Fruit fly (Drosophila melanogaster) whole organism, prepupa: Measurements from ENCODE around the gene CG2983.

Source experiments
- Blimp-1 ChIP-seq: fragments of 200-800 bp; sonication (Bioruptor generic); optimal IDR thresholded peaks from 3 replicates; lab custom pipeline; 2017; ENCODE audit warnings: missing biosample characterization, missing genetic modification characterization, mild to moderate bottlenecking, moderate library complexity, missing genetic modification reagents
- CG10669 ChIP-seq: fragments of 200-800 bp; sonication (Bioruptor generic); optimal IDR thresholded peaks from 3 replicates; lab custom pipeline; 2018; ENCODE audit warnings: missing biosample characterization, mild to moderate bottlenecking, missing genetic modification characterization, moderate library complexity
- CG11294 ChIP-seq: fragments of 200-800 bp; sonication (Bioruptor generic); IDR thresholded peaks from 2 replicates; pipeline ENCODE4 v1.3.6; 2022; ENCODE audit warnings: missing biosample characterization, missing genetic modification characterization
- CG11762 ChIP-seq: fragments of 200-800 bp; sonication (Bioruptor generic); optimal IDR thresholded peaks from 3 replicates; lab custom pipeline; 2016; ENCODE audit warnings: missing biosample characterization, missing genetic modification characterization; ENCODE audit not compliant: insufficient read depth
- CG11902 ChIP-seq: fragments of 200-800 bp; sonication (Bioruptor generic); optimal IDR thresholded peaks from 3 replicates; lab custom pipeline; 2016; ENCODE audit warnings: missing biosample characterization, missing genetic modification characterization
- CG15336 ChIP-seq: fragments of 200-800 bp; sonication (Bioruptor generic); IDR thresholded peaks from 2 replicates; pipeline ENCODE4 v1.3.6; 2022; ENCODE audit warnings: missing biosample characterization, missing genetic modification characterization
- CG1621 ChIP-seq: fragments of 200-800 bp; sonication (Bioruptor generic); optimal IDR thresholded peaks from 3 replicates; lab custom pipeline; 2018; ENCODE audit warnings: missing biosample characterization, mild to moderate bottlenecking, missing genetic modification characterization
- CG16779 ChIP-seq: fragments of 200-800 bp; sonication (Bioruptor generic); optimal IDR thresholded peaks from 3 replicates; lab custom pipeline; 2017; ENCODE audit warnings: missing biosample characterization, mild to moderate bottlenecking, missing genetic modification characterization
- CG3032 ChIP-seq: fragments of 200-800 bp; optimal IDR thresholded peaks from 2 replicates; lab custom pipeline; 2019; ENCODE audit warnings: missing biosample characterization, mild to moderate bottlenecking, missing genetic modification characterization, moderate library complexity
- CG32006 ChIP-seq: fragments of 200-800 bp; sonication (Bioruptor generic); optimal IDR thresholded peaks from 3 replicates; lab custom pipeline; 2017; ENCODE audit warnings: missing biosample characterization, mild to moderate bottlenecking, missing genetic modification characterization
- CG34406 ChIP-seq: fragments of 200-800 bp; sonication (Bioruptor generic); optimal IDR thresholded peaks from 3 replicates; lab custom pipeline; 2016; ENCODE audit warnings: missing biosample characterization, missing genetic modification characterization
- CG3919 ChIP-seq: fragments of 200-800 bp; sonication (Bioruptor generic); optimal IDR thresholded peaks from 3 replicates; lab custom pipeline; 2016; ENCODE audit warnings: missing biosample characterization, missing genetic modification characterization
- CG4318 ChIP-seq: fragments of 200-800 bp; sonication (Bioruptor generic); optimal IDR thresholded peaks from 3 replicates; lab custom pipeline; 2017; ENCODE audit warnings: missing biosample characterization, mild to moderate bottlenecking, missing genetic modification characterization
- CG6276 ChIP-seq: fragments of 200-800 bp; sonication (Bioruptor generic); optimal IDR thresholded peaks from 2 replicates; lab custom pipeline; 2017; ENCODE audit warnings: missing biosample characterization, mild to moderate bottlenecking, missing genetic modification characterization
- CG6792 ChIP-seq: fragments of 200-800 bp; sonication (Bioruptor generic); optimal IDR thresholded peaks from 3 replicates; lab custom pipeline; 2016; ENCODE audit warnings: missing biosample characterization, missing genetic modification characterization
- CG6808 ChIP-seq: fragments of 200-800 bp; sonication (Bioruptor generic); optimal IDR thresholded peaks from 3 replicates; lab custom pipeline; 2017; ENCODE audit warnings: missing biosample characterization, missing genetic modification characterization, mild to moderate bottlenecking, moderate library complexity, missing genetic modification reagents
- CG8119 ChIP-seq: fragments of 200-800 bp; sonication (Bioruptor generic); IDR thresholded peaks from 3 replicates; pipeline ENCODE4 v1.3.6; 2022; ENCODE audit warnings: missing biosample characterization, missing genetic modification characterization
- Eip75B ChIP-seq: fragments of 200-800 bp; sonication (Bioruptor generic); optimal IDR thresholded peaks from 3 replicates; lab custom pipeline; 2016; ENCODE audit warnings: missing biosample characterization, missing genetic modification characterization
- Eip78C ChIP-seq: fragments of 200-800 bp; sonication (Bioruptor generic); peaks from one replicate; lab custom pipeline; 2016; ENCODE audit warnings: missing biosample characterization, missing genetic modification characterization
- Eip93F ChIP-seq: fragments of 200-800 bp; sonication (Bioruptor generic); optimal IDR thresholded peaks from 2 replicates; lab custom pipeline; 2016; ENCODE audit warnings: missing biosample characterization, mild to moderate bottlenecking, missing genetic modification characterization
- Ets96B ChIP-seq: fragments of 200-800 bp; optimal IDR thresholded peaks from 2 replicates; lab custom pipeline; 2019; ENCODE audit warnings: missing biosample characterization, mild to moderate bottlenecking, missing genetic modification characterization, moderate library complexity
- Hr4 ChIP-seq: fragments of 200-800 bp; sonication (Bioruptor generic); optimal IDR thresholded peaks from 3 replicates; lab custom pipeline; 2016; ENCODE audit warnings: missing biosample characterization, missing genetic modification characterization
- Lpt ChIP-seq: fragments of 200-800 bp; sonication (Bioruptor generic); optimal IDR thresholded peaks from 3 replicates; lab custom pipeline; 2016; ENCODE audit warnings: missing biosample characterization, missing genetic modification characterization
- Met ChIP-seq: fragments of 200-800 bp; sonication (Bioruptor generic); optimal IDR thresholded peaks from 3 replicates; lab custom pipeline; 2016; ENCODE audit warnings: missing biosample characterization, missing genetic modification characterization
- OdsH ChIP-seq: fragments of 200-800 bp; sonication (Bioruptor generic); optimal IDR thresholded peaks from 3 replicates; lab custom pipeline; 2016; ENCODE audit warnings: missing biosample characterization, missing genetic modification characterization
- Sox14 ChIP-seq: fragments of 200-800 bp; sonication (Bioruptor generic); optimal IDR thresholded peaks from 3 replicates; lab custom pipeline; 2016; ENCODE audit warnings: missing biosample characterization, missing genetic modification characterization
- Sox15 ChIP-seq: fragments of 200-800 bp; sonication (Bioruptor generic); optimal IDR thresholded peaks from 3 replicates; lab custom pipeline; 2016; ENCODE audit warnings: missing biosample characterization, missing genetic modification characterization
- achi ChIP-seq: fragments of 200-800 bp; sonication (Bioruptor generic); optimal IDR thresholded peaks from 3 replicates; lab custom pipeline; 2016; ENCODE audit warnings: missing biosample characterization, missing genetic modification characterization
- acj6 ChIP-seq: fragments of 200-800 bp; sonication (Bioruptor generic); optimal IDR thresholded peaks from 3 replicates; lab custom pipeline; 2016; ENCODE audit warnings: missing biosample characterization, missing genetic modification characterization
- cyc ChIP-seq: fragments of 200-800 bp; sonication (Bioruptor generic); optimal IDR thresholded peaks from 3 replicates; lab custom pipeline; 2016; ENCODE audit warnings: missing biosample characterization, missing genetic modification characterization
- dac ChIP-seq: fragments of 200-800 bp; sonication (Bioruptor generic); optimal IDR thresholded peaks from 2 replicates; lab custom pipeline; 2017; ENCODE audit warnings: missing biosample characterization, mild to moderate bottlenecking, missing genetic modification characterization
- fd59A ChIP-seq: fragments of 200-800 bp; sonication (Bioruptor generic); optimal IDR thresholded peaks from 2 replicates; lab custom pipeline; 2017; ENCODE audit warnings: missing biosample characterization, mild to moderate bottlenecking, missing genetic modification characterization, missing genetic modification reagents
- fkh ChIP-seq: fragments of 200-800 bp; sonication (Bioruptor generic); optimal IDR thresholded peaks from 3 replicates; lab custom pipeline; 2017; ENCODE audit warnings: missing biosample characterization, mild to moderate bottlenecking, missing genetic modification characterization, moderate library complexity
- salr ChIP-seq, 2 experiments: fragments of 200-800 bp; sonication (Bioruptor generic); optimal IDR thresholded peaks; 3 replicates each; lab custom pipeline; 2016 to 2018; ENCODE audit warnings: missing biosample characterization in 2 of 2, missing genetic modification characterization in 2 of 2, mild to moderate bottlenecking in 1 of 2
- spab ChIP-seq: fragments of 200-800 bp; sonication (Bioruptor generic); optimal IDR thresholded peaks from 2 replicates; lab custom pipeline; 2017; ENCODE audit warnings: missing biosample characterization, mild to moderate bottlenecking, missing genetic modification characterization, missing genetic modification reagents
- ss ChIP-seq, 2 experiments: fragments of 200-800 bp; sonication (Bioruptor generic); optimal IDR thresholded peaks; 2 replicates in 1 of 2; 3 replicates in 1 of 2; lab custom pipeline; 2017 to 2018; ENCODE audit warnings: mild to moderate bottlenecking in 2 of 2, missing biosample characterization in 2 of 2, missing genetic modification characterization in 2 of 2, moderate library complexity in 1 of 2
- svp ChIP-seq: fragments of 200-800 bp; sonication (Bioruptor generic); peaks from one replicate; lab custom pipeline; 2016; ENCODE audit warnings: missing biosample characterization, missing genetic modification characterization
- topi ChIP-seq: fragments of 200-800 bp; sonication (Bioruptor generic); optimal IDR thresholded peaks from 3 replicates; lab custom pipeline; 2016; ENCODE audit warnings: missing biosample characterization, missing genetic modification characterization
- vri ChIP-seq: fragments of 200-800 bp; sonication (Bioruptor generic); optimal IDR thresholded peaks from 3 replicates; lab custom pipeline; 2016; ENCODE audit warnings: missing biosample characterization, mild to moderate bottlenecking, missing genetic modification characterization

Gene CG2983

DNA sequence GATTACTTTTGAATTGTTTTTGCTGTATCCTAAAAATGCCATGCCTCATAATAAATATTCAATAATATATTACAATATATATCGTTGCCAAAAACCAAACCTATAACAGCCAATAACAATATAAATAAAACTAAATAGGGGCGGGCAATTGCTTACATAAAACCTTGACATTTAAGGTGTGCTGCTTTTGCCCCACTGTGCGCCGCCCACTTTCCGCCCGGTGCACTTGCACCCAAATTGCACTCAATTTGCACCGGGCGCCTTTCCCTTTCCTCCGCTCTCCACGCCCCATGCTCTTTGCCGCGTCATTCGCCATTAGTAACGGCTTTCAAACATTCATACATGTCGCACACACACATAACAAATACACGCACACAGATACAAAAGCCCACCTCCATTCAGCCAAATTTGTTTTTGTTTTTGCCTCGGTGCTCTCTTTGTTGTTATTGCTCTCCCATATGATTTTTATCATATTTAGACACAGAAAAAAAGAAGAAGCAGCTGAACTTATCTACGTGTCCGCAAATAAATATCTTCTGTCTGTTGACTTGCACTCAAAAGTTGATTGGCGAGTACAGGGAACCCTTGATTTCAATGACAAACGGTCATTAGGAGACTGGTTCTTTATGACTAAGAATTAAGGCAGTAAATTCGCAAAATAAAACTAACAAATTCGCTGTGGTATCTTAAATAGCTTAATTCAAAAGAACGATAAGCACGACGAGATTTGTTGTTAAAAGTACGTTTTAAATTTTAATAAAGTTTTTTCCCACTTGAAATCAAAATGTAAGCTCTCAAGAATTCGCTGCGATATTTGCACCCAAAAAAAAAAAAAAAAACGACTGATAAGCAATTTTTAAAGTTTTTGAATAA, 10.7 kb downstream of the CG2983 start (continued):
- TF ChIP-seq CG15336 (GFP tag; lab: Robert Waterston, UW) (peak; percentile 89), Eip75B (GFP tag; lab: Kevin White, UChicago) (peak; percentile 14), spab (GFP tag; lab: Kevin White, UChicago) (peak; percentile 50), Sox15 (GFP tag; lab: Kevin White, UChicago) (no peak), Ets96B (tag; lab: Kevin White, UChicago) (peak; percentile 6), CG34406 (GFP tag; lab: Kevin White, UChicago) (peak; percentile 56), CG11902 (GFP tag; lab: Kevin White, UChicago) (no peak), CG16779 (tag; lab: Kevin White, UChicago) (no peak), Eip78C (peak; percentile 84), CG10669 (GFP tag; lab: Kevin White, UChicago) (peak; percentile 54)

DNA sequence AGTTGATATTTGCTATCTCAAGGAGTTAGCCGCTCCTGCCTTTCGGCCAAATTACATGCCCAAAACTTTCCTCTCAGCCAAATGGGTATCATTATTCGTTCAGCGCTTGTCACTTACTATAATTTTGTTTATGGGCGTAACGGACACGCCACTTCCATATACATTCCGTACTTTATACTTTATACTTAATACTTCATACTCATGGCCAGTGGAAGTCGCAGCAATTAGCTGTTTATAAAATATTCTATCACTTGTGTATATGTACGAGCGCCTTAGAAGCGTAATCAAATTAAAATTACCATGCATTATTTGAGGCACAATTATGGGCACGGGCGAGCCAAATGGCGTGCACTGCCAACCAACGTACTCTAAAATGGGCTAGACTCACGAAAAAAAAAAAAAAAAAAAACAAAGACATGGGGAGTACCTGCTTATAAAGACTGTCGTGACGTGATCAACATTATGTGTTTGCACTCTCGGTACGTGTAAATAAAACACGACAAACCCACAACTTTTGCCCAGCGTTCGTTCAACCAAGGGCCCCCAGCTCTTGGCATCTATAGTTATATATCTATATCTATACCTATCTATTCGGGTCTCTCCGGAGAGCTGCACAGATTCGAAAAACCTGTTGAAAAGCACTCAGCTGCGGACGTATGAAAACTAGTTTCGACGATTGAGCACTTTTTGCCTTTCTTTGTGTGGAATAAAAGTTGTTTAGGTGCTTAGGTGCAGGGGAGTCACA, 13.9 kb downstream of the CG2983 start:
- TF ChIP-seq CG11294 (GFP tag; lab: Robert Waterston, UW), result no peak
- no peak for TF ChIP-seq CG6792 (GFP tag; lab: Kevin White, UChicago)
- TF ChIP-seq Eip75B (GFP tag; lab: Kevin White, UChicago), result no peak
- no peak for TF ChIP-seq CG4318 (GFP tag; lab: Kevin White, UChicago)
- peak in 1 of 2 experiments; percentile 78 for TF ChIP-seq ss (GFP tag; optimal IDR thresholded peaks at IDR 0.05; lab: Kevin White, UChicago)
- no peak for TF ChIP-seq CG3032 (tag; lab: Kevin White, UChicago)
- TF ChIP-seq CG11762, result no peak
- no peak for TF ChIP-seq CG6276 (GFP tag; lab: Kevin White, UChicago)
- peak; percentile 4 for TF ChIP-seq CG1621 (tag; lab: Kevin White, UChicago)
- no peak for TF ChIP-seq CG3919 (GFP tag; lab: Kevin White, UChicago)
- no peak for TF ChIP-seq CG32006 (GFP tag; lab: Kevin White, UChicago)
- no peak for TF ChIP-seq vri (GFP tag; lab: Kevin White, UChicago)
- TF ChIP-seq Blimp-1 (GFP tag; lab: Kevin White, UChicago), result no peak
- TF ChIP-seq CG8119 (GFP tag; lab: Robert Waterston, UW), result no peak
- peak; percentile 89 for TF ChIP-seq fkh (GFP tag; lab: Kevin White, UChicago)
- TF ChIP-seq dac (GFP tag; lab: Kevin White, UChicago), result no peak
- TF ChIP-seq CG10669 (GFP tag; lab: Kevin White, UChicago), result no peak
- no peak for TF ChIP-seq Met (GFP tag; lab: Kevin White, UChicago)
- TF ChIP-seq salr (GFP tag; optimal IDR thresholded peaks at IDR 0.05; lab: Kevin White, UChicago), result no peak
- TF ChIP-seq cyc (GFP tag; lab: Kevin White, UChicago), result no peak
- no peak for TF ChIP-seq topi (GFP tag; lab: Kevin White, UChicago)
- no peak for TF ChIP-seq acj6 (GFP tag; lab: Kevin White, UChicago)

DNA sequence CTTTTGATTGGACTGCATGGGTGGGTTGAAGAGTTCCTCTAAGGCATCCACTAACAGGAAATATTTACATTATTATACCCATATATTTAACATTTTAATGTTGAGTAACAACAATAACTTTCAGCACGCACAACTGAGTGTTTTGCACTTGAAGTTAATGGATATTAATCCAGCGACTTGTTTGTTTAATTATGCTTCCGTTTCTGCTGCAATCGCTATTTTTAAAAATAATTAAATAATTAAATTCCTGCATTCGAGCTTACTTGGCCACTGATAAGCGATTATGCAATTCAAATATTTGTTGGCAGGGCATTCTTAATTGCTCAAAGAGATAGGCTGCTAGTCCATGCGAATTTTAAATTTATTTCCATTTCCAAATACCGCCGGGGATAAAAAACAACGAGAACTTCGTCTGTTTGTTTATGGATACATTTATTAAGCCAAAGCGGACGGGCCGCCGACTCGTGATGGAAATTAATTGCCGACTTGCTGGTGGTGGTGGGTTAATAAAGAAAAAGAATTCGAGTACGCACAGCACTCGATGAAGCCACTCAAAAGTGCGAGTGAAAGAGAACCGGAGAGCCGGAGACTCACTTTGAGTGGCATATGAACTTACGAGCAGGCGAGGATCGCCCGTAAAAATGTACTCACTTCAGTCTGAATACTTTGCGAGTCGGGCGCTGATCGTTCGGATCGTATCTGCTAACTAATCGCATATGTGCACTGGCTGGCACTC, 14.6 kb downstream of the CG2983 start:
- TF ChIP-seq Lpt (GFP tag; lab: Kevin White, UChicago) (peak; percentile 31), CG32006 (GFP tag; lab: Kevin White, UChicago) (peak; percentile 61), CG3032 (tag; lab: Kevin White, UChicago) (peak; percentile 27), ss (GFP tag; optimal IDR thresholded peaks at IDR 0.05; lab: Kevin White, UChicago) (peak in 1 of 2 experiments; percentile 41), fkh (GFP tag; lab: Kevin White, UChicago) (peak; percentile 11), Eip78C (peak; percentile 70), CG11902 (GFP tag; lab: Kevin White, UChicago) (no peak), CG6276 (GFP tag; lab: Kevin White, UChicago) (peak; percentile 31), Sox15 (GFP tag; lab: Kevin White, UChicago) (no peak), Ets96B (tag; lab: Kevin White, UChicago) (peak; percentile 23), topi (GFP tag; lab: Kevin White, UChicago) (peak; percentile 10), CG16779 (tag; lab: Kevin White, UChicago) (peak; percentile 54), svp (GFP tag; lab: Kevin White, UChicago) (peak; percentile 14), fd59A (peak; percentile 11), Sox14 (GFP tag; lab: Kevin White, UChicago) (peak; percentile 22), CG10669 (GFP tag; lab: Kevin White, UChicago) (no peak), Eip93F (GFP tag; lab: Kevin White, UChicago) (no peak), Eip75B (GFP tag; lab: Kevin White, UChicago) (peak; percentile 16), CG11294 (GFP tag; lab: Robert Waterston, UW) (no peak; the same call in none of the 2 replicates), Hr4 (GFP tag; lab: Kevin White, UChicago) (peak; percentile 5), CG6808 (peak; percentile 43), CG3919 (GFP tag; lab: Kevin White, UChicago) (peak; percentile 24), achi (GFP tag; lab: Kevin White, UChicago) (peak; percentile 8), OdsH (no peak), CG34406 (GFP tag; lab: Kevin White, UChicago) (peak; percentile 7), CG8119 (GFP tag; lab: Robert Waterston, UW) (peak; percentile 53)
